Worm (Caenorhabditis elegans) whole organism, dauer: ENCODE measurements around the gene Y6G8.6.
"Not testable (repeated sequence)": the region's sequence is repeated elsewhere in the genome, so short reads cannot be mapped to it uniquely, and the experiment has no call there.

Source experiments
- unc-62 ChIP-seq: sonication (generic microtip); optimal IDR thresholded peaks from 2 replicates; lab custom pipeline; 2017; ENCODE audit warnings: missing biosample characterization, missing genetic modification reagents, missing genetic modification characterization

Gene Y6G8.6

DNA sequence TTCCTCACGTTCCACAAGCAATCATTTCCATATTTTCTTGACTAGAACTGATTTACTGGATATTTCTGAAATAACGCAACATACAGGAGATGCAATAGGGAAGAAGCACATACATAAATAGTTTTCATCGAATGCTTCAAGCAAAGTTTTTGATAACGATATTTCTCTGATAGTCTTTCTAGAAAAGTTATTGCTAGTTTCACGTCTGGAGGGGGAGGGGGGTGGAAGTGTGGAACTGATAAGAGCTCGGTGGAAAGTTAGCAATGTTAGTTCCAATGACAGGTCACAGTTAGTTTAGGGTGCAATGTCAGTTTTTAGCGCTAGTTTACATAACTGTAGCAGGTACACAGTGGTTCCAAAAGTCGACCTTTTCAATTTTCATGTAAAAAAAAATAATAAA, at the start of gene Y6G8.6:
Gene Y6G8.6, minus strand, starts transcription at position 98 of the 400 bp plus-strand sequence.
- no peak for TF ChIP-seq unc-62 (GFP tag; lab: Kevin White, UChicago)

DNA sequence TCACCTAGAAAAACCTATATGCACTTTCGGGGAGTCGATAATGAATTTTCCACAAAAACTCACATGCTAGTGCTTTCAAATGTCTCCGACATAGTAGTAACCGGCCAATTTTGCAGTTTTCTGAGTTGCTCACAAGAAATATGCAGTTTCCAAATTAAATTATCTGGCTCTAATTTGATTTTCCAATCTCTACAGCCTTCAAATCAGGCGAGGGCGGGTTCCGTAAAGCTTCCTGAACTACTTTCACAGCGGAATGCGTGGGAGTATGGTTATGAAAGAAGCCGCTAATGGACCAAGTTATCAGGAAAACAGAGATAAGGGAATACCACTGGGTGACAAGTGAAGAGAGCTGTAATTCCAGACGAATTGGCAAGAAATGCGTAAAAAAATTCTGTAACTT, 49.2 kb upstream of the Y6G8.6 start, which contains the start of gene F59A1.11:
Gene F59A1.11, minus strand, starts transcription at position 101 of the 400 bp plus-strand sequence.
- no peak for TF ChIP-seq unc-62 (GFP tag; lab: Kevin White, UChicago)

DNA sequence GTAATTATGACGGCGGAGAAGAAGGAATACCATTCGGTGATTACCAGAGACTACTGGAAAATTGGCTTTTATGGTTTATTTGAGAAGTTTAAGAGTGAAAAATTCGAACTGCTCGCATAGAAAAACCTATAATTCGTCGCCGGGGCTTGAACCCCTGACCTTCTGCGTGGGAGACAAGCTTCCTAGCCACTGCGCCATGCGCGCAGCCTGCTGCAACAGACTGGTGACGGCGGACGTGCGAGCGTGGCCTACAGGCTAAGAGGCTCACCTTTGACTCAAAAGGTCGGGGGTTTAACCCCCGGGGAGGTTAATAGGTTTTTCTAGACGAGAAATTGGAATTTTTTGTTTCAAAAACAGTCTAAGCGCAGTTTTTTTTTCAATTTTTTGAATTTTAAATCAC, 47.7 kb upstream of the Y6G8.6 start:
- TF ChIP-seq unc-62 (GFP tag; lab: Kevin White, UChicago): no peak

DNA sequence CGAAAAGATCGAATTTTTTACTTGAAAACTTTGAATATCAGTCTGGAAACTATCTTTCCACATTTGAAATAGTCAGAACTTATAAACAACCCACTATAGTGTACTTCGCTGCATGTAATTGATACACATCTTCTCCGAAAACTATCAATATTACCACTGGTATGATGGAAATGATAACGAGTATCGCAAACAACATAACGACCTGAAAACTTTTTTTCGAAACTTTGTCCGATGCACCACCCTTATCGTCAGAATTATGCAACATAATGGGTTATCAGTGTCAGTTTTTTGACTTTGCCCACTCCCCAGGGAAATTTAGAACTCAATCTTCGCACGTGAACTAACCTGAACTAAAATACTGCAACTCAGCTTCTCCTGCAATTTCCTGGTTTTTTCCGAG, 45.6 kb upstream of the Y6G8.6 start:
- TF ChIP-seq unc-62 (GFP tag; lab: Kevin White, UChicago): no peak

DNA sequence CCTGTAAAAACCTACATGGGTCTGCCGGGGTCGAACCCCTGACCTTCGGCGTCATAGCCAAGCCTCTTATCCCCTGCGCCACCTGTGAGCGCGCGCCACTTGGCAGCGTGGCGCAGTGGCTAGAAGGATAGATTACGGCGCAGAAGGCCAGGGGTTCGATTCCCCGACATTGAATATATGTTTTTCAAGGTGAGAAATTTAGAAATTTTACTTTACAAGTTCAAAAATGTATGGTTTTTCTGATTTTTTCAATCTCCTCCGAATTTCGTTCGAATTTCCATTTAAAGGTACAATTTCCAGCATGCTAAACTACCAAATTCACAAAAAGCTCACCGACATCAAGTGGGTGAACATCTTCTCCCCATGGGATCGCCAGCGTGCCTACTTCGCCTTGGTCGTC, 43.3 kb upstream of the Y6G8.6 start, which contains the start of gene dgat-2:
Gene dgat-2, plus strand, starts transcription at position 301 of the 400 bp plus-strand sequence.
- no peak for TF ChIP-seq unc-62 (GFP tag; lab: Kevin White, UChicago)

DNA sequence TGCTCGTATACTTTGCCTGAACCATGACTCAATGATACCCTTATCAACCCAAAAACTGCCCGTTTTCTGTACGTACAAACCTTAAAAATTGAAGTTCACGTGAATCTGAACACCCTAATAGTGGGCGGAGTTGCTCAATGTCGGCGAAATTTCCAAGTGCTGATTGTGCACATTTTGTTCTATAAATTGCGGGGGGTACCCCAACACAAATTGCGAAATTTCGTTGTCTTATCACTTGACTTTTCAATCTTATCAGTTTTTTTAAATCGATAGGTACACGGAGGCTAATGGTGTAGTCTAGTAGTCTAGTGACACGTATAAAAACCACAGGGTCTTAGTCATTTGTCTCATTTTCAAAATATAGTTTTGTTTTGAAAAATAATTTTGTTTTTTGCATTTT, 42.5 kb upstream of the Y6G8.6 start, which contains the start of gene fbxa-108:
Gene fbxa-108, minus strand, starts transcription at position 158 of the 400 bp plus-strand sequence.
- no peak for TF ChIP-seq unc-62 (GFP tag; lab: Kevin White, UChicago)

DNA sequence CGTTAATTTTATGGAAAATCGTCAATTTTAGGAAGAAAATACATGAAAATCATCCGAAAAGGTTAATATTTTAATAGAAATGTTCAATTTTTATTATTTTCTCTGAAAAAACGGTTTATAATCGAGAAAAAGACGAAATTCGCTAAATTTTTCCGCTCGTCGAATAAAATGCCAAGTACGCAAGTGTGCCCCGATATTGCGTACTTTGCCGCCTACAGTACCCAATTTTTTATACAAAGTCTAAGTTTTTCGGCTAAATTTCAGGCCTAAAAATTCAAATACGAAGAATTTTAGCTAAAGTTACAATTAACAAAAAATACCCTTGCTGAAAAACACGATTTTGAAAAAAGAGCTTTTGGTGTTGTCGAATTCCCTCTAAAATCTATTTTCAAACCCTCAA, 42.1 kb upstream of the Y6G8.6 start:
- no peak for TF ChIP-seq unc-62 (GFP tag; lab: Kevin White, UChicago)

DNA sequence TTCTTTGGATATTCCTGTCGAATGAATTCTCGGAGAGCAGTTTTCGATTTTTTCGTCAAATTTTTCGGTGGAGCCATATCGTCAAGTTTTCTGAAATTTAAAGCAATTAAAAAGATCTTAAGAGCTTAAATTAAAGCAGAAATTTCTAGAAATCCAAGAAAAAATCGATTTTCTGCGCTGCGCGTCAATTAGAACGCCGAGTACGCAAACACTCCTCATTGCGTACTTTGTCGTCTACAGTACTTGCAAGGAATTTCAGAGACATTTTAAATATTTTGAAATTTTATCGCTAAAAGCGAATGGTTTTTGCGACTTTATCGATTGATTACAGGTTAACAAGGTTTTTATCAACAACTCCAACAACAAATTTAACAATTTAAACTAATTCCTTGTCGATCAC, 38.5 kb upstream of the Y6G8.6 start:
- TF ChIP-seq unc-62 (GFP tag; lab: Kevin White, UChicago): no peak

DNA sequence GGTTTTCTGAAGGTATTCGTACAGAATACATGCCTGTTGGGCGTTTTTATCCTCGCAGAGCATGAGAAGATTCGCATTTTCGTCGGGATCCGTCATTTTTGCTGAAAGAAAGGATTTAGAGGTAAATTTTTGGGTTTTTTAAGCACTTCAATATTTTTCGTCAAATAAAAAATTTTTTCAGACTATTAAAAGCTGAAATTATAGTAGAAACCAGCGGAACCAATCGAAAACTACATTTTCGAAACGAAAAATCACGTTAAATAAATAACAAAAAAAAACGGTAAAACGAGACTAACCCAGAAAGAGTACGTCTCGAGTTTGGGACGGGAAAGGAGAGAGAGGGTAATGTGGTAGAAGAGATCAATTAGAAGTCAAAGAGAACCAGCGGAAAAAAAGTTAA, 33.7 kb upstream of the Y6G8.6 start, which contains the start of gene fbxa-192:
Gene fbxa-192, minus strand, starts transcription at position 101 of the 400 bp plus-strand sequence.
- TF ChIP-seq unc-62 (GFP tag; lab: Kevin White, UChicago): no peak

DNA sequence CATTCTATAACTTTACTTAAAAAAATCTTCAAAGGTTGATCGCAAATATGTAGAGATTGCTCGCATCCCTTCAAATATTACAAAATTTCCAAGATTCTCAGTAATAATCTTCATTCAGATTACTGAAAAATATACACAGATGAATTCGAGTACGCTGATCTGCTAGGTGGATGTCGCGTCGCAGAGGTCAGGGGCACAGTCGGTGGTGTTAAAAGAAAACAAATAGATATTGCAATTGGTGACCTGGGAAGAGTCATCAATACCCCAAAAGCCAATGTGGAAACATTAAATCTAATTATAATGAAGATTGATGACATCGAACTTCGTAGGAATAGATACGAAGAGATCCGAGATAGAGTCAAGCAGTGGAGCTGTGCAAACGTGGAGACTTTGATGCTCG, 11.9 kb upstream of the Y6G8.6 start, which contains the start of gene F57G4.10:
Gene F57G4.10, plus strand, starts transcription at position 301 of the 400 bp plus-strand sequence.
- TF ChIP-seq unc-62 (GFP tag; lab: Kevin White, UChicago): no peak

DNA sequence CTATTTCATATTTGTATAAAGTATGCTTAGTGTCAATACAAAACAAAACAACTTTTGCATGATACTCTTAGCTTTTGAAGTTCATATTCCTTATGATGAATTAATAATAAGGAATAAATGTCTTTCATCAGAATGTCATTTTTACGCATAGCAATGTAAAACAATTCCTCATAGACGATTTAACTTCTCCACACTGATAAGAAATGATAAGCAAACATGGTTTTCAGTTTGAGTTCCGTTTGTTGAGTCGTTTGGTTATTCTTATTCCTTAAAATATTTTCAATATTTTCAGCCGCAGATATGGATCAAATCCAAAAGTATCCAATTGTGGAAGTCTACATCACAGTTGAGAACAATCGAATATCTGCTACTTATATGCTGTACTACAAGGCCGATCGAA, 8.2 kb upstream of the Y6G8.6 start, which contains the start of gene F57G4.11:
Gene F57G4.11, plus strand, starts transcription at position 301 of the 400 bp plus-strand sequence.
- no peak for TF ChIP-seq unc-62 (GFP tag; lab: Kevin White, UChicago)

DNA sequence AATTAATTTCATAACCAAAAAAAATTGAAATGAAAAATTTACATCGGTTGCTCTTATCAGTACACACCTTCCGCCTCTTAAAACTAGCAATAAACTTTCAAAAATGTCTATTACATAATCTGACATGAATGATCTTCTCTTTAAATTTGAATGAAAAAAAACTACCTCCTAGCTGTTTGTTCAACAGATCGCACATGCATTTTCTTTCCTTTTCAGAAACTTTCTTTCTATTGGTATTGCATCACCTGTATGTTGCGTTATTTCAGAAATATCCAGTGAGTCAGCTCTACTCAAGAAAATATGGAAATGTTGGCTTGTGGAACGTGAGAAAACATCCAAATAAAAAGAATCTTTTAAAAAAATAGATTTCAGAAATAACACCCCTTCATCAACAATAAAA, 6.5 kb upstream of the Y6G8.6 start, which contains the start of gene F57G4.1:
Gene F57G4.1, plus strand, starts transcription at position 301 of the 400 bp plus-strand sequence.
- no peak for TF ChIP-seq unc-62 (GFP tag; lab: Kevin White, UChicago)

DNA sequence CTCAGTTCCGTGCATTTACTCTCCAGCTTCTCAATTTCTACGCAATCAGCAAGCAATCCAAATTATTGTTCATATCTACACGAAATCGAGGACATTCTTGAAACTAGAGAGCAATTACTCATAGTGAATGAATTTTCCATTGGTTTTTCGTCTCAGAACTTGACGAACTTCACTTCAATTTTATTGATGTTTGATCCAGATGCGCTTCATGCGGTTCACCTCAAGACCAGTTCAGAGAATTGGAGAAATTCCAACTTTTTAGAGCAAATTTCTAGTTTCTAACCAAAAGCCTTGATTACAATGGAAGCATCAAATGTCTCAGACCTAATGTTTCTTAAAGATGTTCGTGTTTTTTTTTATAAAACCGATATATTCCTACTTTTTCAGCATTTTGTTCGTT, 3.6 kb upstream of the Y6G8.6 start, which contains the start of gene Y6G8.8:
Gene Y6G8.8, plus strand, starts transcription at position 301 of the 400 bp plus-strand sequence.
- TF ChIP-seq unc-62 (GFP tag; lab: Kevin White, UChicago): no peak

DNA sequence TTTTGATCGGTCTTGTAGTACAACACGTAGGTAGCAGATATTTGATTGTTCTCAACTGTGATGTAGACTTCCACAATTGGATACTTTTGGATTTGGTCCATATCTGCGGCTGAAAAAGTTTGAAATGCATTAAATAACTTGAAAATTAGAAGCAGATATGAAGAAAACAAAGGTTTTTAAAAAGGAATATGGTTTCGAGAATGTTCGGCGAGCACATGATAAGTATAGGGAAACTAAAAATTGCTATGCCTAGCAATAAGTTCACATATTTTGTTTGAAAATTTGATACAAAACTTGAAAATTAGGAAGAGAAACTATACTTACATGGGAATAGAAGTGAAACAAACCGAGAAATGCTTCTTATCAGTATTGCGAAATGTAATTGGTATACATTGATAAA, 1.1 kb downstream of the Y6G8.6 start, which contains the start of gene Y6G8.5:
Gene Y6G8.5, minus strand, starts transcription at position 101 of the 400 bp plus-strand sequence.
- no peak for TF ChIP-seq unc-62 (GFP tag; lab: Kevin White, UChicago)

DNA sequence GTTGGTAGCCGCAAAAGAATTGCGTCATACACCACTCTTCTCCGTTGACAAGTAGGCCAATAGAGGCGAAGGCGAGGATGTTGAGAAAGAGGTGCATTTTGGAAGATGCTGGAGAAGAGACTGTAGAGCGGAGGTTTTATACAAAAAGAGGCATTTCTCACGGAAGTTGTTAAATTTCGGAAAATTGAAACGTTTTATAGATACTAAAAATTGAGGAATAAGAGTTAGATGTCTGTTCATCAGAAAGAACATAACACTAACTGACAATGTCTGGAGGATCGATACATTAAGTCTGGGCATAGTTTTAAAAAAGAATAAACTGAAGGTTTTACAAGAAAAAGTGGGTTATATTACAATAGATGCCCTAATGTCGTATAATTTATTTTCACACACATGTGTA, 2.5 kb downstream of the Y6G8.6 start, which contains the start of gene Y6G8.14:
Gene Y6G8.14, minus strand, starts transcription at position 101 of the 400 bp plus-strand sequence.
- TF ChIP-seq unc-62 (GFP tag; lab: Kevin White, UChicago): no peak

DNA sequence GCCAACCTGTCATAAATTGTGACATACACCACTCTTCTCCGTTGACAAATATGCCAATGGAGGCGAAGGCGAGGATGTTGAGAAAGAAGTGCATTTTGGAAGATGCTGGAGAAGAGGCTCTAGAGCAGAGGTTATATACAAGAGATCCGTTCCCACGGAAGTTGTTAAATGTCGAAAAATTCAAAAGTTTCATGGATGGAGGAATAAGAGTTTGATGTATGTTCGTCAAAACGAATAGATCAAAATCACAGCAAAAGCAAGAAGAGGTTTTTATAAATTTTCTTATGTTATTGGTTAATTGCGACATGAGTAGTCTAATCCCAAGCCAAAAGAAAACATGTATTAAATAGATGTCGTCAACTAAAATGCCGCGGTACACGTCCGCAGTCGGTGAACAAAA, 6.2 kb downstream of the Y6G8.6 start, which contains the start of gene Y6G8.15:
Gene Y6G8.15, minus strand, starts transcription at position 101 of the 400 bp plus-strand sequence.
- TF ChIP-seq unc-62 (GFP tag; lab: Kevin White, UChicago): not testable (repeated sequence)

DNA sequence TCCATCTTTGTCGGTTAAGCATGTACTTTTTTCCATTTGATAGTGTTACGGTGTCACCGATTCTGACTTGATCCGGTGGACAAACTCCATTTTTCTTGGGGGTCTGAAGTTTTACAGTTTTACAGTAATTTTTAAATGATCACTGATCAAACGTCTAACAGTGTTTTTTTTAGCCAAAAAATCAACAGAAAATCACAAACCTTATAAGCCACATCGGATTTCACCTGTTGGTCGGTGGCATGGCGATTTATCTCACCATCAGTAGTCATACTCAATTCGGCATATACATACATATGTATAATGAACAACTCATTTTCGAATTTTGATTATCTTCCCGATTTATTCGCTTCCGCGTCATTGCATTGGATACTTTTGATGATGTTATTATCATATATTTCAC, 8.9 kb downstream of the Y6G8.6 start, which contains the start of gene srz-91:
Gene srz-91, plus strand, starts transcription at position 301 of the 400 bp plus-strand sequence.
- no peak for TF ChIP-seq unc-62 (GFP tag; lab: Kevin White, UChicago)
